Fruit fly (Drosophila melanogaster) whole organism, embryonic: Measurements from ENCODE around the gene CG34347.
A peak's percentile ranks its signal among the peaks of the same experiment; 100 is the strongest.

Experiments
- Ada2b ChIP-seq: fragments of 200-800 bp; sonication (Bioruptor generic); IDR thresholded peaks from 2 replicates; pipeline ENCODE4 v1.3.6; 2022; ENCODE audit warnings: missing biosample characterization, missing genetic modification characterization
- CG10959 ChIP-seq: fragments of 200-800 bp; sonication (Bioruptor generic); IDR thresholded peaks from 2 replicates; pipeline ENCODE4 v1.3.6; 2022; ENCODE audit warnings: missing biosample characterization, missing genetic modification characterization
- CG11085 ChIP-seq: fragments of 200-800 bp; sonication (Bioruptor generic); IDR thresholded peaks from 2 replicates; pipeline ENCODE4 v1.3.6; 2022; ENCODE audit warnings: missing biosample characterization, missing genetic modification characterization
- CG14860 ChIP-seq: fragments of 200-800 bp; sonication (Bioruptor generic); IDR thresholded peaks from 3 replicates; pipeline ENCODE4 v1.3.6; 2022; ENCODE audit warnings: missing biosample characterization, missing genetic modification characterization; ENCODE audit not compliant: partially characterized antibody
- CG16815 ChIP-seq: fragments of 200-800 bp; sonication (Bioruptor generic); optimal IDR thresholded peaks from 3 replicates; lab custom pipeline; 2017; ENCODE audit warnings: missing biosample characterization, mild to moderate bottlenecking, missing genetic modification characterization
- CG16863 ChIP-seq: fragments of 200-800 bp; sonication (Bioruptor generic); optimal IDR thresholded peaks from 3 replicates; lab custom pipeline; 2016; ENCODE audit warnings: missing biosample characterization, missing genetic modification characterization
- CG17361 ChIP-seq: fragments of 200-800 bp; sonication (Bioruptor generic); IDR thresholded peaks from 3 replicates; pipeline ENCODE4 v1.3.6; 2022; ENCODE audit warnings: missing biosample characterization, missing genetic modification characterization
- CG17385 ChIP-seq: fragments of 200-800 bp; sonication (Bioruptor generic); optimal IDR thresholded peaks from 3 replicates; lab custom pipeline; 2018; ENCODE audit warnings: missing biosample characterization, mild to moderate bottlenecking, missing genetic modification characterization
- CG17568 ChIP-seq: fragments of 200-800 bp; sonication (Bioruptor generic); optimal IDR thresholded peaks from 2 replicates; lab custom pipeline; 2018; ENCODE audit warnings: missing biosample characterization, mild to moderate bottlenecking, missing genetic modification characterization, moderate library complexity
- CG18599 ChIP-seq: fragments of 200-800 bp; sonication (Bioruptor generic); optimal IDR thresholded peaks from 3 replicates; lab custom pipeline; 2017; ENCODE audit warnings: missing biosample characterization, missing genetic modification characterization, mild to moderate bottlenecking, moderate library complexity, missing genetic modification reagents
- CG18619 ChIP-seq: fragments of 200-800 bp; sonication (Bioruptor generic); optimal IDR thresholded peaks from 3 replicates; lab custom pipeline; 2017; ENCODE audit warnings: missing biosample characterization, mild to moderate bottlenecking, missing genetic modification characterization
- CG2875 ChIP-seq: fragments of 200-800 bp; sonication (Bioruptor generic); optimal IDR thresholded peaks from 2 replicates; lab custom pipeline; 2017; ENCODE audit warnings: missing biosample characterization, mild to moderate bottlenecking, missing genetic modification characterization, missing genetic modification reagents
- CG4820 ChIP-seq: fragments of 200-800 bp; sonication (Bioruptor generic); optimal IDR thresholded peaks from 3 replicates; lab custom pipeline; 2016; ENCODE audit warnings: missing biosample characterization, missing genetic modification characterization
- CG6854 ChIP-seq: fragments of 200-800 bp; sonication (Bioruptor generic); optimal IDR thresholded peaks from 3 replicates; lab custom pipeline; 2017; ENCODE audit warnings: missing biosample characterization, mild to moderate bottlenecking, missing genetic modification characterization
- CG7372 ChIP-seq: fragments of 200-800 bp; sonication (Bioruptor generic); IDR thresholded peaks from 2 replicates; pipeline ENCODE4 v1.3.6; 2022; ENCODE audit warnings: missing biosample characterization, missing genetic modification characterization
- CG8359 ChIP-seq: fragments of 200-800 bp; sonication (Bioruptor generic); optimal IDR thresholded peaks from 2 replicates; lab custom pipeline; 2017; ENCODE audit warnings: missing biosample characterization, mild to moderate bottlenecking, missing genetic modification characterization, borderline replicate concordance
- CG8924 ChIP-seq: fragments of 200-800 bp; optimal IDR thresholded peaks from 3 replicates; lab custom pipeline; 2019; ENCODE audit warnings: missing biosample characterization, mild to moderate bottlenecking, missing genetic modification characterization, moderate library complexity
- CG9437 ChIP-seq: fragments of 200-800 bp; sonication (Bioruptor generic); optimal IDR thresholded peaks from 2 replicates; lab custom pipeline; 2018; ENCODE audit warnings: missing biosample characterization, mild to moderate bottlenecking, missing genetic modification characterization
- CG9727 ChIP-seq: fragments of 200-800 bp; sonication (Bioruptor generic); optimal IDR thresholded peaks from 3 replicates; lab custom pipeline; 2017; ENCODE audit warnings: missing biosample characterization, mild to moderate bottlenecking, missing genetic modification characterization
- CG9932 ChIP-seq: fragments of 200-800 bp; sonication (Bioruptor generic); IDR thresholded peaks from 2 replicates; pipeline ENCODE4 v1.3.6; 2022; ENCODE audit warnings: missing biosample characterization, missing genetic modification characterization
- CHES-1-like ChIP-seq: fragments of 200-800 bp; sonication (Bioruptor generic); optimal IDR thresholded peaks from 2 replicates; lab custom pipeline; 2016; ENCODE audit warnings: missing biosample characterization, missing genetic modification characterization
- CoRest ChIP-seq: fragments of 200-800 bp; sonication (Bioruptor generic); optimal IDR thresholded peaks from 3 replicates; lab custom pipeline; 2018; ENCODE audit warnings: missing biosample characterization, mild to moderate bottlenecking, missing genetic modification characterization, moderate library complexity
- Dbx ChIP-seq: fragments of 200-800 bp; sonication (Bioruptor generic); IDR thresholded peaks from 3 replicates; pipeline ENCODE4 v1.3.6; 2022; ENCODE audit warnings: missing biosample characterization, missing genetic modification characterization
- Dll ChIP-seq: fragments of 200-800 bp; sonication (Bioruptor generic); IDR thresholded peaks from 4 replicates; pipeline ENCODE4 v1.3.6; 2022; ENCODE audit warnings: missing biosample characterization, missing genetic modification characterization; ENCODE audit not compliant: partially characterized antibody
- Dref ChIP-seq: fragments of 200-800 bp; sonication (Bioruptor generic); IDR thresholded peaks from 2 replicates; pipeline ENCODE4 v1.3.6; 2022; ENCODE audit warnings: missing biosample characterization, missing genetic modification characterization
- Kr ChIP-seq: fragments of 200-800 bp; sonication (Bioruptor generic); optimal IDR thresholded peaks from 2 replicates; lab custom pipeline; 2017; ENCODE audit warnings: missing biosample characterization, mild to moderate bottlenecking, missing genetic modification characterization
- Lhr ChIP-seq: fragments of 200-800 bp; sonication (Bioruptor generic); optimal IDR thresholded peaks from 3 replicates; lab custom pipeline; 2017; ENCODE audit warnings: mild to moderate bottlenecking, missing biosample characterization, missing genetic modification reagents, missing genetic modification characterization
- NFAT ChIP-seq: fragments of 200-800 bp; sonication (Bioruptor generic); IDR thresholded peaks from 2 replicates; pipeline ENCODE4 v1.3.6; 2022; ENCODE audit warnings: missing biosample characterization, missing genetic modification characterization
- Optix ChIP-seq: fragments of 200-800 bp; sonication (Bioruptor generic); IDR thresholded peaks from 3 replicates; pipeline ENCODE4 v1.3.6; 2022; ENCODE audit warnings: missing biosample characterization, missing genetic modification characterization
- Poxn ChIP-seq: fragments of 200-800 bp; sonication (Bioruptor generic); IDR thresholded peaks from 2 replicates; pipeline ENCODE4 v1.3.6; 2022; ENCODE audit warnings: missing biosample characterization, missing genetic modification characterization
- al ChIP-seq: fragments of 200-800 bp; sonication (Bioruptor generic); IDR thresholded peaks from 2 replicates; pipeline ENCODE4 v1.3.6; 2022; ENCODE audit warnings: missing biosample characterization, missing genetic modification characterization
- cg ChIP-seq: fragments of 200-800 bp; sonication (Bioruptor generic); optimal IDR thresholded peaks from 3 replicates; lab custom pipeline; 2019; ENCODE audit warnings: missing biosample characterization, mild to moderate bottlenecking, missing genetic modification characterization, moderate library complexity
- emc ChIP-seq: fragments of 200-800 bp; sonication (Bioruptor generic); optimal IDR thresholded peaks from 2 replicates; lab custom pipeline; 2016; ENCODE audit warnings: missing biosample characterization, missing genetic modification characterization
- fru ChIP-seq: fragments of >200 bp; optimal IDR thresholded peaks from 2 replicates; lab custom pipeline; 2017
- gce ChIP-seq: fragments of 200-800 bp; sonication (Bioruptor generic); IDR thresholded peaks from 3 replicates; pipeline ENCODE4 v1.3.6; 2022; ENCODE audit warnings: missing biosample characterization, missing genetic modification characterization
- gcm ChIP-seq: fragments of 200-800 bp; sonication (Bioruptor generic); optimal IDR thresholded peaks from 2 replicates; lab custom pipeline; 2019; ENCODE audit warnings: missing biosample characterization, mild to moderate bottlenecking, missing genetic modification characterization, moderate library complexity
- gem ChIP-seq: fragments of 200-800 bp; sonication (Bioruptor generic); optimal IDR thresholded peaks from 2 replicates; lab custom pipeline; 2019; ENCODE audit warnings: missing biosample characterization, mild to moderate bottlenecking, missing genetic modification characterization, moderate library complexity
- h ChIP-seq: fragments of >200 bp; optimal IDR thresholded peaks from 2 replicates; lab custom pipeline; 2017
- hth ChIP-seq: fragments of >200 bp; optimal IDR thresholded peaks from 2 replicates; lab custom pipeline; 2017; ENCODE audit warnings: inconsistent platforms
- jing ChIP-seq: fragments of 200-800 bp; sonication (Bioruptor generic); optimal IDR thresholded peaks from 2 replicates; lab custom pipeline; 2018; ENCODE audit warnings: missing biosample characterization, mild to moderate bottlenecking, missing genetic modification characterization
- lbe ChIP-seq: fragments of 200-800 bp; sonication (Bioruptor generic); optimal IDR thresholded peaks from 2 replicates; lab custom pipeline; 2016; ENCODE audit warnings: missing biosample characterization, mild to moderate bottlenecking, missing genetic modification characterization
- lilli ChIP-seq: fragments of 200-800 bp; sonication (Bioruptor generic); optimal IDR thresholded peaks from 3 replicates; lab custom pipeline; 2016; ENCODE audit warnings: missing biosample characterization, missing genetic modification characterization
- maf-S ChIP-seq: fragments of 200-800 bp; sonication (Bioruptor generic); optimal IDR thresholded peaks from 2 replicates; lab custom pipeline; 2016; ENCODE audit warnings: missing biosample characterization, missing genetic modification characterization
- p53 ChIP-seq: fragments of 200-800 bp; sonication (Bioruptor generic); optimal IDR thresholded peaks from 2 replicates; lab custom pipeline; 2016; ENCODE audit warnings: missing biosample characterization, missing genetic modification characterization
- pan ChIP-seq, 4 experiments: fragments of >200 bp in 3 of 4; fragments of 200-800 bp in 1 of 4; sonication (Bioruptor generic) in 1 of 4; optimal IDR thresholded peaks in 3 of 4; IDR thresholded peaks in 1 of 4; 2 replicates each; pipeline versions ENCODE4 v1.3.6 to Lab custom; 2017 to 2022; ENCODE audit warnings: missing biosample characterization in 2 of 4, missing genetic modification characterization in 2 of 4, mixed read lengths in 1 of 4
- sd ChIP-seq: fragments of 200-800 bp; sonication (Bioruptor generic); optimal IDR thresholded peaks from 3 replicates; lab custom pipeline; 2018; ENCODE audit warnings: missing biosample characterization, mild to moderate bottlenecking, missing genetic modification characterization, moderate library complexity
- seq ChIP-seq: fragments of 200-800 bp; sonication (Bioruptor generic); IDR thresholded peaks from 2 replicates; pipeline ENCODE4 v1.3.6; 2022; ENCODE audit warnings: missing biosample characterization, missing genetic modification characterization
- slbo ChIP-seq: fragments of 200-800 bp; sonication (Bioruptor generic); IDR thresholded peaks from 2 replicates; pipeline ENCODE4 v1.3.6; 2022; ENCODE audit warnings: missing biosample characterization, missing genetic modification characterization
- tgo ChIP-seq: fragments of 200-800 bp; sonication (Bioruptor generic); IDR thresholded peaks from 3 replicates; pipeline ENCODE4 v1.3.6; 2022; ENCODE audit warnings: missing biosample characterization, missing genetic modification characterization
- toy ChIP-seq: fragments of 200-800 bp; sonication (Bioruptor generic); IDR thresholded peaks from 2 replicates; pipeline ENCODE4 v1.3.6; 2022; ENCODE audit warnings: missing biosample characterization, missing genetic modification characterization
- yki ChIP-seq: fragments of >200 bp; optimal IDR thresholded peaks from 3 replicates; lab custom pipeline; 2018

CG34347 gene

DNA sequence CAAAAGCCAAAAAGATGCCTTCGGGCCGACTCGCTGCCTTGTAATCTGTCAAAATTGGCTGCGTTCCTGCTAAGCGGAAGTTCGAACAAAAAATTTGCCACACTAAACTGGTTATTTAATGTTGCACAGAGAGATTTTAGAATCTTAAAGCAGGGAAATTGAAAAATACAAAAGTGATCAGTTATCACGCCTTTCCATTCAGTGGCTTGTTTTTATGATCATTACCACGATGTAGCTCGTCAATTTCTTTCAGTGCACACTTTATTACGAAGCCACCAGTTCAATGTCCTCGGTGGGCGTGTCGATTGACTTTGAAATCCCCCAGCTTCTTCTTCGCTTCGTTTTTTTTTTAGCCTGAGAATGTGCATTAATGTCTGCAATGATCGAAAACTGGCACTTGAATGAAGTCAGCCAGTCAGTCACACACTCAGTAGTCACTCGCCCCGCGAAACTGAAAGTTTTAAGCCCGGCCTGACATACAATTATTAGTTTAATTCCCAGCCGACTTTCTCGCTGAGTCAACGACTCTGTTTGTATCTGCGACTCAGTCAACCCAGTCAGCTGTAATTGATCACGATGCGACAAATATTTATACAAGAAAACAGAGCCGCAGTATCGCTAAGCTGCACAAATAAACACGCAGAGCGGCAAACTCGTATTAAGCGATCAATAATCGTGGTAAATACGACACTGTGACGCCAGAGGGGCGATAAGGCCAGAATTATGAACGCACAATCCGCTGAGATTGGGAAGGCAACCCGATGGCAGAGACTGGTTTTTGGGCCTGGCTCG, 1.9 kb upstream of the CG34347 start (continued):
- TF ChIP-seq Kr (GFP tag; lab: Kevin White, UChicago) (peak; percentile 24), Dll (no peak), emc (GFP tag; lab: Kevin White, UChicago) (no peak), yki (no peak), Poxn (GFP tag; lab: Robert Waterston, UW) (no peak), pan (optimal IDR thresholded peaks at IDR 0.05; lab: Kevin White, UChicago) (no peak), pan (GFP tag; optimal IDR thresholded peaks at IDR 0.05 in 1 of 2, IDR thresholded peaks at IDR 0.05 in 1 of 2) (peak in 1 of 2 experiments; percentile 21), gcm (peak; percentile 18), Dbx (GFP tag; lab: Robert Waterston, UW) (no peak), CG18619 (GFP tag; lab: Kevin White, UChicago) (peak; percentile 15), CG11085 (GFP tag; lab: Robert Waterston, UW) (no peak), al (no peak), CG9727 (GFP tag; lab: Kevin White, UChicago) (peak; percentile 0), Dref (GFP tag; lab: Robert Waterston, UW) (no peak), seq (GFP tag; lab: Robert Waterston, UW) (peak; percentile 39; the same call in 1 of the 2 replicates), CG18599 (peak; percentile 27), CG17361 (0 out of 3 replicates have a peak, but pooled peaks have one; percentile 43), maf-S (no peak), gem (tag; lab: Kevin White, UChicago) (peak; percentile 48), CoRest (tag; lab: Kevin White, UChicago) (peak; percentile 38), cg (GFP tag; lab: Kevin White, UChicago) (no peak), CG4820 (no peak), Optix (GFP tag; lab: Robert Waterston, UW) (no peak), CG17568 (GFP tag; lab: Kevin White, UChicago) (peak; percentile 45), CG2875 (GFP tag; lab: Kevin White, UChicago) (peak; percentile 68), CG17385 (GFP tag; lab: Kevin White, UChicago) (no peak), CG7372 (no peak), slbo (GFP tag; lab: Robert Waterston, UW) (no peak), tgo (GFP tag; lab: Robert Waterston, UW) (no peak), jing (GFP tag; lab: Kevin White, UChicago) (no peak), CG8359 (GFP tag; lab: Kevin White, UChicago) (no peak), CG14860 (no peak), sd (tag; lab: Kevin White, UChicago) (no peak), h (lab: Kevin White, UChicago) (no peak), p53 (GFP tag; lab: Kevin White, UChicago) (no peak), fru (lab: Kevin White, UChicago) (no peak), CG6854 (GFP tag; lab: Kevin White, UChicago) (no peak), CG9932 (GFP tag; lab: Robert Waterston, UW) (no peak), Lhr (peak; percentile 9), CG10959 (no peak), CG8924 (tag; lab: Kevin White, UChicago) (peak; percentile 21), CG9437 (no peak), NFAT (no peak), lilli (GFP tag; lab: Kevin White, UChicago) (no peak), toy (GFP tag; lab: Robert Waterston, UW) (no peak), gce (GFP tag; lab: Robert Waterston, UW) (no peak), CG16863 (no peak), lbe (GFP tag; lab: Kevin White, UChicago) (peak; percentile 23), hth (no peak), Ada2b (GFP tag; lab: Robert Waterston, UW) (no peak), CG16815 (GFP tag; lab: Kevin White, UChicago) (no peak), CHES-1-like (GFP tag; lab: Kevin White, UChicago) (no peak)
